Fruit fly (Drosophila melanogaster): ENCODE measurements around the gene kek1.

The kek1 gene

dm6 chr2L:12841159-12841558, 18.6 kb upstream of the kek1 start:
- no peak for TF ChIP-seq CG11093 (GFP tag; IDR thresholded peaks at IDR 0.05)
- TF ChIP-seq nom (GFP tag; optimal IDR thresholded peaks at IDR 0.05): peak; percentile 27
- TF ChIP-seq tna (GFP tag; IDR thresholded peaks at IDR 0.05; ENCODE audit: partially characterized antibody): no peak

dm6 chr2L:12840413-12840812, 17.8 kb upstream of the kek1 start:
- TF ChIP-seq Sry-δ (GFP tag; optimal IDR thresholded peaks at IDR 0.05): no peak
- no peak for TF ChIP-seq odd (GFP tag; optimal IDR thresholded peaks at IDR 0.05)
- no peak for TF ChIP-seq CG15601 (tag; optimal IDR thresholded peaks at IDR 0.05)
- no peak for TF ChIP-seq mirr (GFP tag; optimal IDR thresholded peaks at IDR 0.05)
- TF ChIP-seq C15 (GFP tag; IDR thresholded peaks at IDR 0.05): no peak

DNA sequence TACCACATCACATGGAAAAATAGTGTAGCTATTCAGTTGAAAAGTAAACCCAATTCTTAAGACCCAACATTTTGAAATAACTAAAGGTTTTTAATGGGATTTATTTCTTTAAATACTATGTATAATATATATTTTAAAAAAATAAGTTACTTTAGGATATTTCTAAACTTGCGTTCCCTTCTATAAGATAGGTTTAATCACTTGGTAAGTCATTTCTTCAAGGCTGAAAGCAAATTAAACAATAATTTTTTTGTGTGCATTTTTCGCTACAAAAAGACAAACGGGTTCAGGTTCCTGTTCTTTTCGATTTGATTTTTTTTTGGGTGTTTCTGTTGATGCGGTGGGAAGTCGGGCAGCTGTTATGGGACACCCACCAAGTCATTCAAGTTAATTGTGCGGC, 14.8 kb upstream of the kek1 start:
- TF ChIP-seq pnt (GFP tag; optimal IDR thresholded peaks at IDR 0.05) (no peak), dmrt99B (tag; optimal IDR thresholded peaks at IDR 0.05) (peak; percentile 14), CG11504 (tag; optimal IDR thresholded peaks at IDR 0.05) (peak; percentile 19), gem (tag; optimal IDR thresholded peaks at IDR 0.05) (peak; percentile 28), CG2678 (tag; optimal IDR thresholded peaks at IDR 0.05) (peak; percentile 24), CG7839 (tag; optimal IDR thresholded peaks at IDR 0.05) (peak; percentile 10), CG7372 (GFP tag; IDR thresholded peaks at IDR 0.05) (no peak)

DNA sequence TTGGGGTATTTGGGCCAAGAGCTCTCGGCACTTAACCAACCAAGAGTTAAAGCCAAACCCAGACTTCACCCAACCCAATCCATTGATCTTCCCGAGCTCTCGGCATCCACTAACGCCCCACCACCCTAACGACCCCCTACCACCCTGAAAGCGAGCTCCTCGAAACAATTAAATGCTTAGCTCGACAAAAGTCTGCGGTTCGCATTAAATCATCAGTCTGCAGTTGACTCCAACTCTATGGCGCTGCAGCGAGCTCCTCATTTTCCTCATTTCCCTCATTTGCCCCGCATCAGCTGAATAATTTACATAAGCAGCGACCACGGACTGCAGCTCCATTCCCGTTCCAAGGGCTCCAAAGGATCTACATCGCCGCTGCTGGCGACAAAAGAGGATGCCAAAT, 13.5 kb upstream of the kek1 start:
- TF ChIP-seq CG18764 (GFP tag; optimal IDR thresholded peaks at IDR 0.05) (no peak), Ets65A (GFP tag) (peak; percentile 61)

- TF ChIP-seq tin (GFP tag; optimal IDR thresholded peaks at IDR 0.05): no peak
- peak; percentile 1 for TF ChIP-seq Hey (tag; optimal IDR thresholded peaks at IDR 0.05)
- TF ChIP-seq CHES-1-like (GFP tag; optimal IDR thresholded peaks at IDR 0.05): no peak
- TF ChIP-seq trem (tag; optimal IDR thresholded peaks at IDR 0.05): no peak
- TF ChIP-seq hb (GFP tag; IDR thresholded peaks at IDR 0.05; ENCODE audit: partially characterized antibody): no peak
- no peak for TF ChIP-seq CG17829 (tag; optimal IDR thresholded peaks at IDR 0.05)
- TF ChIP-seq pros (GFP tag; optimal IDR thresholded peaks at IDR 0.05): peak; percentile 0
- TF ChIP-seq CG2199 (GFP tag; IDR thresholded peaks at IDR 0.05): peak; percentile 80; the same call in 1 of the 3 replicates
- peak; percentile 12 for TF ChIP-seq oc (tag; optimal IDR thresholded peaks at IDR 0.05)
- peak; percentile 79 for TF ChIP-seq Ets65A (GFP tag)
- TF ChIP-seq abd-A (tag; optimal IDR thresholded peaks at IDR 0.05): peak; percentile 73
- TF ChIP-seq HLH3B (GFP tag; IDR thresholded peaks at IDR 0.05): no peak
- no peak for TF ChIP-seq Med (GFP tag)
- no peak for TF ChIP-seq trh (GFP tag; optimal IDR thresholded peaks at IDR 0.05)
Observed at dm6 chr2L:12830726-12831125, 8.1 kb upstream of the kek1 start.

dm6 chr2L:12829237-12829881, 6.8 kb upstream of the kek1 start:
- peak; percentile 57 for TF ChIP-seq lbe (GFP tag; optimal IDR thresholded peaks at IDR 0.05)
- TF ChIP-seq CG31224 (GFP tag; IDR thresholded peaks at IDR 0.05): no peak
- no peak for TF ChIP-seq tio (GFP tag; optimal IDR thresholded peaks at IDR 0.05)
- TF ChIP-seq oc (tag; optimal IDR thresholded peaks at IDR 0.05): no peak
- no peak for TF ChIP-seq gt (GFP tag; IDR thresholded peaks at IDR 0.05)
- peak; percentile 43 for TF ChIP-seq nom (GFP tag; optimal IDR thresholded peaks at IDR 0.05)
- TF ChIP-seq E2f2 (GFP tag; IDR thresholded peaks at IDR 0.05): no peak
- no peak for TF ChIP-seq CG17912 (GFP tag; optimal IDR thresholded peaks at IDR 0.05)
- TF ChIP-seq jing (GFP tag; optimal IDR thresholded peaks at IDR 0.05): no peak
- TF ChIP-seq zf30C (GFP tag; optimal IDR thresholded peaks at IDR 0.05): no peak
- no peak for TF ChIP-seq zen (tag; optimal IDR thresholded peaks at IDR 0.05)
- TF ChIP-seq bsh (GFP tag; optimal IDR thresholded peaks at IDR 0.05): peak in 1 of 2 experiments; percentile 71
- TF ChIP-seq Hr51 (GFP tag; optimal IDR thresholded peaks at IDR 0.05): peak in 1 of 2 experiments; percentile 14
- no peak for TF ChIP-seq CG43689 (GFP tag; IDR thresholded peaks at IDR 0.05)
- TF ChIP-seq gem (tag; optimal IDR thresholded peaks at IDR 0.05): peak; percentile 10

Data from whole organism, embryonic.